Worm (Caenorhabditis elegans): Measurements from ENCODE around the gene F34H10.3.

DNA sequence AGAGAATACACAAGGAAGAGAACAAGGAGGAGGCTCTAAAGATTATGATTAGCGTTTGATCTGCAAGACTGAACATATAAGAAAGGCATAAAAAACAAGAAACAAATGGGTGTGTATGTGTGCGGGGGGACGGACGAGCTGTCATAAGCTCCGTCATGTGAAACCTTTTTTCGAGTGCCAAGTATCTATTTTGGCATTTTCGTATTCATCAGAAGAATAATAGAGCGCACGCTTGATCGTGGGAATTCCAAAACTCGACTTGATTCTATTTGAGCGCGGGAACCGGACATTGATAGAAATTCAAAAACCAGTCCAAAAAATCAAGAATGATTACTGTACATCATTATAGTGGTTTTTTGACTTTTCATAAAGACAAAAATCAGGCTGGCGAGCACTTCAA is 21.9 kb upstream of the F34H10.3 start:
- no peak for TF ChIP-seq ama-1 (optimal IDR thresholded peaks at IDR 0.05)
- no peak for TF ChIP-seq unc-39 (tag; optimal IDR thresholded peaks at IDR 0.05)
- no peak for TF ChIP-seq snpc-4 (tag; optimal IDR thresholded peaks at IDR 0.05)
- no peak for TF ChIP-seq R02D3.7 (tag; optimal IDR thresholded peaks at IDR 0.05)
- no peak for TF ChIP-seq dmd-4 (tag; optimal IDR thresholded peaks at IDR 0.05)
- no peak for TF ChIP-seq skn-1 (tag; optimal IDR thresholded peaks at IDR 0.05)
- no peak for TF ChIP-seq nhr-11 (tag; optimal IDR thresholded peaks at IDR 0.05)
- no peak for TF ChIP-seq elt-3 (tag; optimal IDR thresholded peaks at IDR 0.05)
- no peak for TF ChIP-seq F13H6.1 (tag; optimal IDR thresholded peaks at IDR 0.05)

Data from whole organism, L2 larva.